Fruit fly (Drosophila melanogaster): ENCODE results near the gene CG14823.

Gene CG14823

dm6 chr3L:7090764-7091163, 24.6 kb downstream of the CG14823 start (continued):
- no peak for TF ChIP-seq zfh2 (GFP tag; optimal IDR thresholded peaks at IDR 0.05)
- TF ChIP-seq CG17385 (GFP tag; optimal IDR thresholded peaks at IDR 0.05) = peak; percentile 52
- TF ChIP-seq btn (GFP tag; optimal IDR thresholded peaks at IDR 0.05) = peak; percentile 54
- TF ChIP-seq ato (GFP tag; IDR thresholded peaks at IDR 0.05; ENCODE audit: partially characterized antibody) = no peak
- peak; percentile 81 for TF ChIP-seq stc (GFP tag; IDR thresholded peaks at IDR 0.05)
- no peak for TF ChIP-seq CG13894 (tag; optimal IDR thresholded peaks at IDR 0.05)
- no peak for TF ChIP-seq Dek (tag; optimal IDR thresholded peaks at IDR 0.05)
- peak; percentile 55 for TF ChIP-seq Antp (GFP tag; optimal IDR thresholded peaks at IDR 0.05)
- peak; percentile 17 for TF ChIP-seq oc (tag; optimal IDR thresholded peaks at IDR 0.05)
- peak; percentile 38 for TF ChIP-seq BtbVII (GFP tag; optimal IDR thresholded peaks at IDR 0.05)
- TF ChIP-seq p53 (GFP tag; optimal IDR thresholded peaks at IDR 0.05) = no peak
- TF ChIP-seq HmgZ (tag; optimal IDR thresholded peaks at IDR 0.05) = no peak
- TF ChIP-seq Ptx1 (GFP tag; IDR thresholded peaks at IDR 0.05) = peak; percentile 76
- TF ChIP-seq CG16815 (GFP tag; optimal IDR thresholded peaks at IDR 0.05) = no peak
- peak; percentile 81 for TF ChIP-seq CG31441 (GFP tag; IDR thresholded peaks at IDR 0.05)
- peak; percentile 28 for TF ChIP-seq PHDP (tag; optimal IDR thresholded peaks at IDR 0.05)
- peak; percentile 50; the same call in 1 of the 2 replicates for TF ChIP-seq CG4360 (GFP tag; IDR thresholded peaks at IDR 0.05)
- TF ChIP-seq CG33557 (GFP tag; optimal IDR thresholded peaks at IDR 0.05) = no peak
- peak; percentile 62; the same call in 1 of the 2 replicates for TF ChIP-seq ro (GFP tag; IDR thresholded peaks at IDR 0.05)
- TF ChIP-seq h (optimal IDR thresholded peaks at IDR 0.05) = no peak
- peak; percentile 47 for TF ChIP-seq nmo (GFP tag; optimal IDR thresholded peaks at IDR 0.05)
- peak; percentile 35 for TF ChIP-seq en (GFP tag; optimal IDR thresholded peaks at IDR 0.05)
- TF ChIP-seq Max (GFP tag; optimal IDR thresholded peaks at IDR 0.05) = peak; percentile 42
- TF ChIP-seq usp (GFP tag; optimal IDR thresholded peaks at IDR 0.05) = no peak
- no peak for TF ChIP-seq amos (GFP tag; IDR thresholded peaks at IDR 0.05; ENCODE audit: partially characterized antibody)
- TF ChIP-seq CG6765 (GFP tag; optimal IDR thresholded peaks at IDR 0.05) = no peak
- TF ChIP-seq ERR (GFP tag; optimal IDR thresholded peaks at IDR 0.05) = peak; percentile 25
- TF ChIP-seq HLH3B (GFP tag; IDR thresholded peaks at IDR 0.05) = peak; percentile 74
- TF ChIP-seq CG42726 (GFP tag; IDR thresholded peaks at IDR 0.05; ENCODE audit: partially characterized antibody) = no peak
- peak; percentile 21; the same call in 1 of the 3 replicates for TF ChIP-seq CG11560 (tag; IDR thresholded peaks at IDR 0.05)
- no peak for TF ChIP-seq CTCF (GFP tag; optimal IDR thresholded peaks at IDR 0.05)
- peak; percentile 13 for TF ChIP-seq tx (GFP tag; optimal IDR thresholded peaks at IDR 0.05)
- peak; percentile 44; the same call in 1 of the 3 replicates for TF ChIP-seq CG2199 (GFP tag; IDR thresholded peaks at IDR 0.05)
- TF ChIP-seq D (optimal IDR thresholded peaks at IDR 0.05) = no peak
- peak; percentile 37 for TF ChIP-seq D (GFP tag; optimal IDR thresholded peaks at IDR 0.05)
- TF ChIP-seq Mes4 (GFP tag; optimal IDR thresholded peaks at IDR 0.05) = no peak
- TF ChIP-seq Drgx (GFP tag; IDR thresholded peaks at IDR 0.05) = peak; percentile 46; the same call in 1 of the 2 replicates
- peak; percentile 25 for TF ChIP-seq Chrac-16 (GFP tag; optimal IDR thresholded peaks at IDR 0.05)
- TF ChIP-seq CG2202 (tag; optimal IDR thresholded peaks at IDR 0.05) = no peak
- no peak for TF ChIP-seq CG12299 (tag; optimal IDR thresholded peaks at IDR 0.05)
- no peak for TF ChIP-seq CG4328 (GFP tag; optimal IDR thresholded peaks at IDR 0.05)
- TF ChIP-seq D19B (GFP tag; optimal IDR thresholded peaks at IDR 0.05) = no peak
- TF ChIP-seq bcd (GFP tag; optimal IDR thresholded peaks at IDR 0.05) = peak; percentile 46
- peak; percentile 80 for TF ChIP-seq CG17359 (tag; optimal IDR thresholded peaks at IDR 0.05)
- TF ChIP-seq HLHmδ (GFP tag; optimal IDR thresholded peaks at IDR 0.05) = no peak
- no peak for TF ChIP-seq CG3847 (GFP tag; IDR thresholded peaks at IDR 0.05)
- TF ChIP-seq Lim3 (GFP tag; IDR thresholded peaks at IDR 0.05) = 0 out of 2 replicates have a peak, but pooled peaks have one; percentile 61

All from whole organism, embryonic.